Worm (Caenorhabditis elegans) whole organism, midembryonic: ENCODE data around the gene gcy-34.

Experiments
- T22C8.4 ChIP-seq: fragments of 200-800 bp; sonication (Bioruptor generic); IDR thresholded peaks from 2 replicates; pipeline ENCODE4 v1.3.6; 2022; ENCODE audit warnings: missing genetic modification characterization, missing compliant biosample characterization
- cog-1 ChIP-seq: sonication (generic microtip); optimal IDR thresholded peaks from 2 replicates; lab custom pipeline; 2016; ENCODE audit warnings: missing genetic modification characterization, missing compliant biosample characterization
- flt-1 ChIP-seq: fragments of 200-800 bp; sonication (Bioruptor generic); IDR thresholded peaks from 2 replicates; pipeline ENCODE4 v1.3.6; 2022; ENCODE audit warnings: missing genetic modification characterization, missing compliant biosample characterization
- klf-2 ChIP-seq: fragments of 200-800 bp; sonication (Bioruptor generic); conservative IDR thresholded peaks from 2 replicates; pipeline ENCODE4 v1.3.6; 2022; ENCODE audit warnings: missing genetic modification reagents, missing genetic modification characterization, missing compliant biosample characterization
- med-1 ChIP-seq: sonication (generic microtip); optimal IDR thresholded peaks from 2 replicates; lab custom pipeline; 2017; ENCODE audit warnings: missing genetic modification characterization, mild to moderate bottlenecking, missing compliant biosample characterization, antibody characterized with exemption, missing genetic modification reagents; ENCODE audit not compliant: insufficient read depth
- ref-1 ChIP-seq: fragments of 200-800 bp; sonication (Bioruptor generic); conservative IDR thresholded peaks from 2 replicates; pipeline ENCODE4 v1.3.6; 2022; ENCODE audit warnings: missing genetic modification reagents, missing genetic modification characterization, missing compliant biosample characterization
- tab-1 ChIP-seq: fragments of 200-800 bp; sonication (Bioruptor generic); IDR thresholded peaks from 2 replicates; pipeline ENCODE4 v1.3.6; 2022; ENCODE audit warnings: missing genetic modification characterization, missing compliant biosample characterization
- ztf-23 ChIP-seq: fragments of 200-800 bp; sonication (Bioruptor generic); IDR thresholded peaks from 2 replicates; pipeline ENCODE4 v1.3.6; 2022; ENCODE audit warnings: missing genetic modification reagents, missing genetic modification characterization, missing compliant biosample characterization
- ztf-29 ChIP-seq: fragments of 200-800 bp; sonication (Bioruptor generic); IDR thresholded peaks from 2 replicates; pipeline ENCODE4 v1.3.6; 2022; ENCODE audit warnings: missing genetic modification reagents, missing genetic modification characterization, missing compliant biosample characterization

DNA sequence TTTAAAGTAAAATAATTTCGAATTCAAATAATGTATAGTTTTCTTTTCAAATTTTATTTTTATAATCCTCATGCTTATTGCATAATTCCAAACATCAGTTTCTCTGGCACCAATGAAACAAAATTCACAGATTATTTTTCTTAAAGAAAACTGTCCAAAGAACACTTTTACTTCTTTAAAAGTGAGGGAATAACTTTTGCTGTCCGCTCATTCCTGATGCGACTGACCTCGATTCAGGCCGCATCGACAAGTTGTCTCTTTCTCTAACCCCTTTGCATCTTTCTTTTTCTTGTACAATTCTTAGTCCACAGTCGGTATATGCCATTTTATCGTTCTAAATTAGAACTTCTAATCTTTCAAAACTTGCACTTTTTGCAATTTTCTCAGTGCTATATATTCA lies 20.8 kb upstream of the gcy-34 start, which contains the start of gene F53F1.2:
- no peak for TF ChIP-seq ref-1
- TF ChIP-seq flt-1 (GFP tag; lab: Robert Waterston, UW), result no peak
- no peak for TF ChIP-seq med-1 (GFP tag; lab: Kevin White, UChicago)
- TF ChIP-seq klf-2 (GFP tag; lab: Robert Waterston, UW), result no peak
- no peak for TF ChIP-seq cog-1 (tag; lab: Kevin White, UChicago)
- TF ChIP-seq T22C8.4, result no peak
- TF ChIP-seq tab-1, result no peak
- TF ChIP-seq ztf-23 (GFP tag; lab: Robert Waterston, UW), result no peak
- TF ChIP-seq ztf-29 (GFP tag; lab: Robert Waterston, UW), result no peak
